Worm (Caenorhabditis elegans) whole organism, late embryonic: ENCODE results near the gene F49C5.12.

Experiments used
- C38D4.7 ChIP-seq: fragments of 200-800 bp; sonication (Bioruptor generic); optimal IDR thresholded peaks from 2 replicates; lab custom pipeline; 2018; ENCODE audit warnings: mild to moderate bottlenecking, missing genetic modification characterization, moderate library complexity, missing compliant biosample characterization
- ama-1 ChIP-seq: fragments of 150-350 bp; optimal IDR thresholded peaks from 2 replicates; lab custom pipeline; 2014
- fkh-10 ChIP-seq: fragments of 150-350 bp; optimal IDR thresholded peaks from 2 replicates; lab custom pipeline; 2014; ENCODE audit warnings: missing biosample characterization, missing genetic modification reagents, missing genetic modification characterization
- lim-6 ChIP-seq: sonication (generic microtip); optimal IDR thresholded peaks from 2 replicates; lab custom pipeline; 2016; ENCODE audit warnings: missing genetic modification characterization, missing compliant biosample characterization
- nhr-11 ChIP-seq: fragments of 150-350 bp; optimal IDR thresholded peaks from 2 replicates; lab custom pipeline; 2014; ENCODE audit warnings: missing biosample characterization, missing genetic modification characterization
- nhr-232 ChIP-seq: sonication (generic microtip); optimal IDR thresholded peaks from 2 replicates; lab custom pipeline; 2016; ENCODE audit warnings: missing genetic modification characterization, missing compliant biosample characterization
- pat-9 ChIP-seq: fragments of 200-800 bp; sonication (Bioruptor generic); optimal IDR thresholded peaks from 2 replicates; lab custom pipeline; 2018; ENCODE audit warnings: mild to moderate bottlenecking, missing genetic modification characterization, moderate library complexity, missing compliant biosample characterization
- pha-4 ChIP-seq: fragments of 150-350 bp; optimal IDR thresholded peaks from 2 replicates; lab custom pipeline; 2018; ENCODE audit warnings: missing biosample characterization, missing genetic modification reagents, missing genetic modification characterization
- sox-2 ChIP-seq: fragments of 200-800 bp; sonication (Bioruptor generic); IDR thresholded peaks from 2 replicates; pipeline ENCODE4 v1.3.6; 2022; ENCODE audit warnings: missing genetic modification reagents, missing genetic modification characterization, missing compliant biosample characterization

- TF ChIP-seq nhr-11 (tag; lab: Kevin White, UChicago) = no peak
- TF ChIP-seq C38D4.7 = no peak
- no peak for TF ChIP-seq fkh-10 (GFP tag; lab: Kevin White, UChicago)
- no peak for TF ChIP-seq sox-2
- TF ChIP-seq ama-1 (lab: Kevin White, UChicago) = no peak
- no peak for TF ChIP-seq lim-6
- no peak for TF ChIP-seq pha-4 (tag; lab: Kevin White, UChicago)
- TF ChIP-seq pat-9 (tag; lab: Kevin White, UChicago) = no peak
- no peak for TF ChIP-seq nhr-232 (tag; lab: Kevin White, UChicago)
Observed at ce11 chrII:12550940-12551339, 9.2 kb downstream of the F49C5.12 start.
